Worm (Caenorhabditis elegans) whole organism, young adult: ENCODE data around the gene myrf-1.
A peak's percentile ranks its signal among the peaks of the same experiment; 100 is the strongest.

ENCODE experiments used
- B0019.2 ChIP-seq: fragments of 200-800 bp; sonication (Bioruptor generic); conservative IDR thresholded peaks from 2 replicates; pipeline ENCODE4 v1.3.6; 2022; ENCODE audit warnings: missing genetic modification reagents, missing genetic modification characterization, missing compliant biosample characterization
- C06A6.2 ChIP-seq: fragments of 200-800 bp; sonication (Bioruptor generic); conservative IDR thresholded peaks from 2 replicates; pipeline ENCODE4 v1.3.6; 2022; ENCODE audit warnings: missing genetic modification characterization, missing compliant biosample characterization
- F37B4.10 ChIP-seq: fragments of 200-800 bp; sonication (Bioruptor generic); IDR thresholded peaks from 2 replicates; pipeline ENCODE4 v1.3.6; 2022; ENCODE audit warnings: missing genetic modification characterization, missing compliant biosample characterization
- F57C9.4 ChIP-seq: sonication (generic microtip); optimal IDR thresholded peaks from 2 replicates; lab custom pipeline; 2017; ENCODE audit warnings: mild to moderate bottlenecking, missing genetic modification characterization, missing compliant biosample characterization
- Y53F4B.3 ChIP-seq: fragments of 200-800 bp; sonication (Bioruptor generic); IDR thresholded peaks from 2 replicates; pipeline ENCODE4 v1.3.6; 2022; ENCODE audit warnings: missing genetic modification reagents, missing genetic modification characterization, missing compliant biosample characterization
- Y56A3A.18 ChIP-seq: fragments of 200-800 bp; sonication (Bioruptor generic); IDR thresholded peaks from 2 replicates; pipeline ENCODE4 v1.3.6; 2022; ENCODE audit warnings: missing genetic modification reagents, missing genetic modification characterization, missing compliant biosample characterization
- ZK185.1 ChIP-seq: sonication (generic microtip); optimal IDR thresholded peaks from 2 replicates; lab custom pipeline; 2016; ENCODE audit warnings: mild to moderate bottlenecking, missing genetic modification characterization, missing compliant biosample characterization; ENCODE audit not compliant: poor library complexity, severe bottlenecking
- akir-1 ChIP-seq: fragments of 200-800 bp; sonication (Bioruptor generic); optimal IDR thresholded peaks from 2 replicates; lab custom pipeline; 2018; ENCODE audit warnings: mild to moderate bottlenecking, missing genetic modification characterization, moderate library complexity, missing compliant biosample characterization
- aptf-3 ChIP-seq: fragments of 200-800 bp; sonication (Bioruptor generic); IDR thresholded peaks from 2 replicates; pipeline ENCODE4 v1.3.6; 2022; ENCODE audit warnings: missing genetic modification characterization, missing compliant biosample characterization
- cebp-1 ChIP-seq, 2 experiments: fragments of 200-800 bp in 1 of 2; sonication (Bioruptor generic) in 1 of 2; sonication (generic microtip) in 1 of 2; IDR thresholded peaks in 1 of 2; optimal IDR thresholded peaks in 1 of 2; 2 replicates each; pipeline versions ENCODE4 v1.3.6 to Lab custom; 2017 to 2022; ENCODE audit warnings: missing compliant biosample characterization in 2 of 2, missing genetic modification characterization in 2 of 2, mild to moderate bottlenecking in 1 of 2, missing genetic modification reagents in 1 of 2, moderate library complexity in 1 of 2
- cebp-2 ChIP-seq: fragments of 200-800 bp; sonication (Bioruptor generic); IDR thresholded peaks from 2 replicates; pipeline ENCODE4 v1.3.6; 2022; ENCODE audit warnings: missing genetic modification characterization, missing compliant biosample characterization
- ceh-100 ChIP-seq: fragments of 200-800 bp; sonication (Bioruptor generic); IDR thresholded peaks from 2 replicates; pipeline ENCODE4 v1.3.6; 2022; ENCODE audit warnings: missing genetic modification reagents, missing genetic modification characterization, missing compliant biosample characterization
- dox-1 ChIP-seq: fragments of 200-800 bp; sonication (Bioruptor generic); IDR thresholded peaks from 2 replicates; pipeline ENCODE4 v1.3.6; 2022; ENCODE audit warnings: missing genetic modification reagents, missing genetic modification characterization, missing compliant biosample characterization
- dpff-1 ChIP-seq: sonication (generic microtip); optimal IDR thresholded peaks from 2 replicates; lab custom pipeline; 2017; ENCODE audit warnings: mild to moderate bottlenecking, missing genetic modification characterization, missing compliant biosample characterization
- egl-18 ChIP-seq: fragments of 200-800 bp; sonication (Bioruptor generic); IDR thresholded peaks from 2 replicates; pipeline ENCODE4 v1.3.6; 2022; ENCODE audit warnings: missing genetic modification reagents, missing genetic modification characterization, missing compliant biosample characterization
- egl-44 ChIP-seq: fragments of 200-800 bp; sonication (Bioruptor generic); IDR thresholded peaks from 2 replicates; pipeline ENCODE4 v1.3.6; 2022; ENCODE audit warnings: missing genetic modification reagents, missing genetic modification characterization, missing compliant biosample characterization
- ets-4 ChIP-seq: fragments of 200-800 bp; sonication (Bioruptor generic); optimal IDR thresholded peaks from 2 replicates; lab custom pipeline; 2018; ENCODE audit warnings: mild to moderate bottlenecking, missing genetic modification characterization, missing compliant biosample characterization
- fkh-3 ChIP-seq: sonication (generic microtip); optimal IDR thresholded peaks from 2 replicates; lab custom pipeline; 2016; ENCODE audit warnings: mild to moderate bottlenecking, missing genetic modification characterization, missing compliant biosample characterization
- gei-17 ChIP-seq: fragments of 200-800 bp; sonication (Bioruptor generic); optimal IDR thresholded peaks from 2 replicates; lab custom pipeline; 2018; ENCODE audit warnings: mild to moderate bottlenecking, missing genetic modification characterization, missing compliant biosample characterization
- hlh-12 ChIP-seq: sonication (generic microtip); optimal IDR thresholded peaks from 2 replicates; lab custom pipeline; 2016; ENCODE audit warnings: missing genetic modification characterization, missing compliant biosample characterization
- hmg-20 ChIP-seq: fragments of 200-800 bp; sonication (Bioruptor generic); IDR thresholded peaks from 2 replicates; pipeline ENCODE4 v1.3.6; 2022; ENCODE audit warnings: missing genetic modification reagents, missing genetic modification characterization, missing compliant biosample characterization
- hrde-1 ChIP-seq: sonication (generic microtip); optimal IDR thresholded peaks from 2 replicates; lab custom pipeline; 2016; ENCODE audit warnings: missing genetic modification characterization, mild to moderate bottlenecking, missing compliant biosample characterization, moderate library complexity, missing genotype, missing genetic modification reagents, borderline replicate concordance
- lin-26 ChIP-seq: fragments of 200-800 bp; sonication (Bioruptor generic); IDR thresholded peaks from 2 replicates; pipeline ENCODE4 v1.3.6; 2022; ENCODE audit warnings: missing genetic modification reagents, missing genetic modification characterization, missing compliant biosample characterization
- lin-54 ChIP-seq: fragments of 200-800 bp; sonication (Bioruptor generic); optimal IDR thresholded peaks from 2 replicates; lab custom pipeline; 2018; ENCODE audit warnings: mild to moderate bottlenecking, missing genetic modification characterization, missing compliant biosample characterization
- lir-1 ChIP-seq: fragments of 200-800 bp; sonication (Bioruptor generic); conservative IDR thresholded peaks from 2 replicates; pipeline ENCODE4 v1.3.6; 2022; ENCODE audit warnings: missing genetic modification reagents, missing genetic modification characterization, missing compliant biosample characterization
- lsl-1 ChIP-seq: fragments of 200-800 bp; sonication (Bioruptor generic); optimal IDR thresholded peaks from 2 replicates; lab custom pipeline; 2018; ENCODE audit warnings: mild to moderate bottlenecking, missing genetic modification characterization, moderate library complexity, missing compliant biosample characterization
- mcd-1 ChIP-seq: fragments of 200-800 bp; sonication (Bioruptor generic); IDR thresholded peaks from 2 replicates; pipeline ENCODE4 v1.3.6; 2022; ENCODE audit warnings: missing genetic modification reagents, missing genetic modification characterization, missing compliant biosample characterization
- nhr-80 ChIP-seq: sonication (generic microtip); optimal IDR thresholded peaks from 2 replicates; lab custom pipeline; 2016; ENCODE audit warnings: missing genetic modification characterization, missing compliant biosample characterization
- sdz-38 ChIP-seq: sonication (generic microtip); optimal IDR thresholded peaks from 2 replicates; lab custom pipeline; 2016; ENCODE audit warnings: missing genotype, missing genetic modification characterization, missing compliant biosample characterization
- snpc-4 ChIP-seq, 5 experiments: fragments of 150-350 bp in 1 of 5; sonication (generic microtip) in 4 of 5; optimal IDR thresholded peaks; 2 replicates each; lab custom pipeline; 2014 to 2018; ENCODE audit warnings: missing genetic modification characterization in 5 of 5, missing biosample characterization in 3 of 5, antibody characterized with exemption in 2 of 5, mild to moderate bottlenecking in 2 of 5, missing compliant biosample characterization in 2 of 5, missing genotype in 2 of 5, moderate library complexity in 2 of 5, missing genetic modification reagents in 1 of 5
- somi-1 ChIP-seq: fragments of 200-800 bp; sonication (Bioruptor generic); optimal IDR thresholded peaks from 2 replicates; lab custom pipeline; 2018; ENCODE audit warnings: mild to moderate bottlenecking, missing genetic modification characterization, missing compliant biosample characterization
- tbx-9 ChIP-seq: sonication (generic microtip); optimal IDR thresholded peaks from 2 replicates; lab custom pipeline; 2016; ENCODE audit warnings: borderline replicate concordance, missing genetic modification characterization, inconsistent platforms, missing compliant biosample characterization
- xnd-1 ChIP-seq: sonication (generic microtip); optimal IDR thresholded peaks from 2 replicates; lab custom pipeline; 2016; ENCODE audit warnings: missing genotype, missing genetic modification reagents, missing genetic modification characterization, missing compliant biosample characterization
- ztf-18 ChIP-seq: sonication (generic microtip); optimal IDR thresholded peaks from 2 replicates; lab custom pipeline; 2016; ENCODE audit warnings: missing genotype, mild to moderate bottlenecking, missing genetic modification characterization, missing compliant biosample characterization
- ztf-25 ChIP-seq: fragments of 200-800 bp; sonication (Bioruptor generic); IDR thresholded peaks from 2 replicates; pipeline ENCODE4 v1.3.6; 2022; ENCODE audit warnings: missing genetic modification reagents, missing genetic modification characterization, missing compliant biosample characterization
- ztf-6 ChIP-seq: fragments of 200-800 bp; sonication (Bioruptor generic); IDR thresholded peaks from 2 replicates; pipeline ENCODE4 v1.3.6; 2022; ENCODE audit warnings: missing genetic modification reagents, missing genetic modification characterization, missing compliant biosample characterization

Gene myrf-1

DNA sequence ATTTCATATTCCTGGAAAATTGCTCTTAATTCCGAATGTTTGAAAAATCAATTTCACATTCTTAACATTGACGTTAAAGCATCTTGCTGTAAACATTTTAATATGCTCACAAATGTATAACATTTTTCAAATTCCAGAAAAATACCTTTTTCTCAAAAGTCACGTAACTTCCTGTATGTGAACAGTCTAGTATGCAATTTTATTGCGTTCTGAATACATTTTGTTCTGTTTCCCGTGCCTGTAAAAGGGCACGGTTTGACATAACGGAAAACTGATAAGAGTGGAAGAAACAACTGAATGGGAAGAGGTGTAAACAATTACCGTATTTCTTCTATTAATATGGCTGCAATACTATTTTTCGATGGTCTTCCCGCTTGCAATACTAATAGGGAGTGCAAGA is 19.4 kb downstream of the myrf-1 start:
- TF ChIP-seq nhr-80 (tag; lab: Kevin White, UChicago) (peak; percentile 10), ztf-6 (no peak)

DNA sequence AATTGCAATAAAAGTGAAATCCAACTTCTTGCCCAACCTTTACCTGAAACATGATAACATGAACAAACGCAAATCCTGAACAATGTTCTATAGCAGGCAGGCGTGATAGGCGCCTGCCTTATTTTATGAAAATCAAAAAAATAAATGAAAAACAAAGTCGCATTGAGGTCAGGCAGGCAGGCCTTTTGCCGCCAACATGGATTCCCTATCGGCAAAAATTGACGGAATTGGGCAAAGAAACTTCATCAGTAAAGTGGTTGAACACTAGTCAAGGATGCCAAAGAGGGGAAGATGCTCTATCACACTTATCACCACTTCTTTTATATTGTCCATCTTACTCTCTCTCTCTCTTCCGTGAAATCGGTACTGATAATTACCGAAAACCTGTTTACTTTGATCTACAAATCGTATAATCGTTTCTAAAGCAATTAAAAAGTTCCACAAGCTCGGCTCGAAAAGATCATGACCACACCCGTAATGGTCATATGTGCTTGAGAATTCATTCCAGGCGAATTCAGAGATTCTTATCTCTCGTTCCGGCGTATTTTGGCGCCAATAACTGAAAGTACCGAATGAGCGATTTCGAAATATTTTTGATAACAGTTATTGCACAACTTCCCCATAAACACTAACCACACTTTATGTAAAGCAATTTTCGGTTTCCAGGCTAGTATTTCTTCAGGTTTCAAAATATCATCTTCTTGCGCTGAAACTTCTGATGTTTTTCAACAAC is 20.4 kb downstream of the myrf-1 start, which contains the start of the genes clec-60 and ZK666.11:
Gene clec-60 (minus strand): TSS at position 51 of the 733 bp plus-strand sequence.
Gene ZK666.11 (plus strand): TSS at position 699 of the 733 bp plus-strand sequence.
- TF ChIP-seq nhr-80 (tag; lab: Kevin White, UChicago) (peak; percentile 6), cebp-1 (GFP tag; IDR thresholded peaks at IDR 0.05; lab: Robert Waterston, UW) (0 out of 2 replicates have a peak, but pooled peaks have one; percentile 49), cebp-1 (tag; optimal IDR thresholded peaks at IDR 0.05; lab: Kevin White, UChicago) (no peak), F57C9.4 (tag; lab: Kevin White, UChicago) (no peak), ZK185.1 (tag; lab: Kevin White, UChicago) (no peak)

DNA sequence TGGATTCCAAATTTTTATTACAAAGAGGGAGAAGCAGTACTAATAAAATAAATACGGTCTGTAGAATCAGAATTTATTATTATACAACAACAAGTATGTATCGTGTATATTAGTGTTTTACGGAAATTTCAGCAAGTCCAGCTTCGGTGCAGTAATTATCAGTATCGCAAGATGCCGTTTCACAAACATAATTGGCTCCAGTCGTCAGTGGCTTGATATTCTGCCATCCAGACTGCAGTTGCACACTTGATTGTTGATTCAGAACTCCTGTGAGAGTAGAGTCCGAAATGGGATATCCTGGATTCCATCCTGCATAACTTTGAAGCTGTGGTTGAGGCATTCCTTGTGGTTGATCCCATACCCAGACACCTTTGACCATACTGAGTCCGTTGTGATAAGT is 22.3 kb downstream of the myrf-1 start:
- TF ChIP-seq hlh-12 (tag; lab: Kevin White, UChicago) (no peak), B0019.2 (GFP tag; lab: Robert Waterston, UW) (no peak), C06A6.2 (GFP tag; lab: Robert Waterston, UW) (no peak), sdz-38 (tag; lab: Kevin White, UChicago) (no peak), mcd-1 (no peak), dox-1 (GFP tag; lab: Robert Waterston, UW) (no peak), aptf-3 (GFP tag; lab: Robert Waterston, UW) (no peak), somi-1 (no peak), snpc-4 (GFP tag; optimal IDR thresholded peaks at IDR 0.05; lab: Kevin White, UChicago) (no peak), snpc-4 (tag; optimal IDR thresholded peaks at IDR 0.05; lab: Kevin White, UChicago) (no peak), tbx-9 (no peak), cebp-2 (no peak), dpff-1 (tag; lab: Kevin White, UChicago) (no peak), lsl-1 (GFP tag; lab: Kevin White, UChicago) (no peak), ets-4 (GFP tag; lab: Kevin White, UChicago) (no peak), akir-1 (GFP tag; lab: Kevin White, UChicago) (no peak), egl-18 (no peak)

DNA sequence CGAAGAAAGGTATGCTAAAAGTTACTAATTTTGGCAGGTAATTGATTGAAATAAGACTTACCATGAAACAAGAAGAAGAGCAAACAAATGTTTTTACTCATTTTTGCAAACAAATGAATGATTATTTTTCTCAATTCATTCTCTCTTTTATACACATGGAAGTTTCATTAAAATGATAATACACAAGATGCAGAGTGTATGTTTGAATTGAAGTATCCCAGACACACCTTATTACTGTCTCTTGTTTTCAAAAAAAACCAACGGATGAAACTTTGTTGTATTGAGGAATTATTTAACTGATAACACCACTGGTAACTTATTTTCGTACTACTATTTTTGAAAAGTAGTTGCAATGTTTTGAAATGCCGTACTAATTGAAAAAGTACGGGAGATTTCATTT is 23.0 kb downstream of the myrf-1 start, which contains the start of gene clec-59:
Gene clec-59 (minus strand): TSS at position 101 of the 400 bp plus-strand sequence.
- no peak for TF ChIP-seq lin-26 (GFP tag; lab: Robert Waterston, UW)
- no peak for TF ChIP-seq gei-17
- no peak for TF ChIP-seq lin-54 (GFP tag; lab: Kevin White, UChicago)
- no peak for TF ChIP-seq nhr-80 (tag; lab: Kevin White, UChicago)
- no peak for TF ChIP-seq F37B4.10
- no peak for TF ChIP-seq hrde-1 (tag; lab: Kevin White, UChicago)
- TF ChIP-seq fkh-3 (tag; lab: Kevin White, UChicago): no peak
- no peak for TF ChIP-seq hmg-20
- TF ChIP-seq Y53F4B.3: no peak
- TF ChIP-seq egl-44 (GFP tag; lab: Robert Waterston, UW): no peak
- no peak for TF ChIP-seq xnd-1 (tag; lab: Kevin White, UChicago)
- no peak for TF ChIP-seq lir-1 (GFP tag; lab: Robert Waterston, UW)
- TF ChIP-seq ztf-18 (tag; lab: Kevin White, UChicago): no peak
- no peak for TF ChIP-seq Y56A3A.18 (GFP tag; lab: Robert Waterston, UW)
- TF ChIP-seq ztf-25: no peak
- no peak for TF ChIP-seq ceh-100 (GFP tag; lab: Robert Waterston, UW)
- no peak for TF ChIP-seq B0019.2 (GFP tag; lab: Robert Waterston, UW)
